Fruit fly (Drosophila melanogaster) whole organism, embryonic: ENCODE data around the gene CG5850.

ENCODE experiments used
- Aef1 ChIP-seq: fragments of 200-800 bp; sonication (Bioruptor generic); IDR thresholded peaks from 3 replicates; pipeline ENCODE4 v1.3.6; 2022; ENCODE audit warnings: missing biosample characterization, missing genetic modification characterization
- Atf-2 ChIP-seq: fragments of 200-800 bp; sonication (Bioruptor generic); optimal IDR thresholded peaks from 2 replicates; lab custom pipeline; 2016; ENCODE audit warnings: missing biosample characterization, missing genetic modification characterization
- Blimp-1 ChIP-seq: fragments of 200-800 bp; sonication (Bioruptor generic); optimal IDR thresholded peaks from 3 replicates; lab custom pipeline; 2018; ENCODE audit warnings: missing biosample characterization, missing genetic modification characterization, mild to moderate bottlenecking, moderate library complexity, missing genetic modification reagents
- CG12219 ChIP-seq: fragments of 200-800 bp; sonication (Bioruptor generic); optimal IDR thresholded peaks from 3 replicates; lab custom pipeline; 2018; ENCODE audit warnings: missing biosample characterization, mild to moderate bottlenecking, missing genetic modification characterization
- CG12769 ChIP-seq: fragments of 200-800 bp; sonication (Bioruptor generic); optimal IDR thresholded peaks from 2 replicates; lab custom pipeline; 2019; ENCODE audit warnings: missing biosample characterization, mild to moderate bottlenecking, missing genetic modification characterization, moderate library complexity
- CG13775 ChIP-seq: fragments of 200-800 bp; sonication (Bioruptor generic); optimal IDR thresholded peaks from 3 replicates; lab custom pipeline; 2017; ENCODE audit warnings: missing biosample characterization, mild to moderate bottlenecking, missing genetic modification characterization
- CG1529 ChIP-seq: fragments of 200-800 bp; sonication (Bioruptor generic); optimal IDR thresholded peaks from 3 replicates; lab custom pipeline; 2018; ENCODE audit warnings: missing biosample characterization, missing genetic modification characterization
- CG33557 ChIP-seq: fragments of 200-800 bp; sonication (Bioruptor generic); optimal IDR thresholded peaks from 2 replicates; lab custom pipeline; 2019; ENCODE audit warnings: missing biosample characterization, mild to moderate bottlenecking, missing genetic modification characterization, moderate library complexity
- CG4707 ChIP-seq: fragments of 200-800 bp; sonication (Bioruptor generic); optimal IDR thresholded peaks from 2 replicates; lab custom pipeline; 2018; ENCODE audit warnings: missing biosample characterization, mild to moderate bottlenecking, missing genetic modification characterization, moderate library complexity
- CG6813 ChIP-seq: fragments of 200-800 bp; sonication (Bioruptor generic); optimal IDR thresholded peaks from 2 replicates; lab custom pipeline; 2017; ENCODE audit warnings: missing biosample characterization, missing genetic modification characterization, mild to moderate bottlenecking, moderate library complexity, missing genetic modification reagents
- CG7963 ChIP-seq: fragments of 200-800 bp; sonication (Bioruptor generic); IDR thresholded peaks from 3 replicates; pipeline ENCODE4 v1.3.6; 2022; ENCODE audit warnings: missing biosample characterization, missing genetic modification characterization; ENCODE audit not compliant: partially characterized antibody
- CG9437 ChIP-seq: fragments of 200-800 bp; sonication (Bioruptor generic); optimal IDR thresholded peaks from 2 replicates; lab custom pipeline; 2018; ENCODE audit warnings: missing biosample characterization, mild to moderate bottlenecking, missing genetic modification characterization
- CTCF ChIP-seq: fragments of 200-800 bp; sonication (Bioruptor generic); optimal IDR thresholded peaks from 2 replicates; lab custom pipeline; 2017; ENCODE audit warnings: missing biosample characterization, mild to moderate bottlenecking, missing genetic modification characterization, moderate library complexity
- Chrac-16 ChIP-seq: fragments of 200-800 bp; sonication (Bioruptor generic); optimal IDR thresholded peaks from 3 replicates; lab custom pipeline; 2016; ENCODE audit warnings: missing biosample characterization, missing genetic modification characterization
- Dfd ChIP-seq, 2 experiments: fragments of >200 bp; optimal IDR thresholded peaks; 2 replicates each; lab custom pipeline; 2017; ENCODE audit warnings: missing biosample characterization in 2 of 2, missing genetic modification characterization in 2 of 2
- HmgZ ChIP-seq: fragments of 200-800 bp; sonication (Bioruptor generic); optimal IDR thresholded peaks from 2 replicates; lab custom pipeline; 2018; ENCODE audit warnings: missing biosample characterization, mild to moderate bottlenecking, missing genetic modification characterization
- Lim3 ChIP-seq: fragments of 200-800 bp; sonication (Bioruptor generic); IDR thresholded peaks from 2 replicates; pipeline ENCODE4 v1.3.6; 2022; ENCODE audit warnings: missing biosample characterization, missing genetic modification characterization
- Neu2 ChIP-seq: fragments of 200-800 bp; sonication (Bioruptor generic); optimal IDR thresholded peaks from 3 replicates; lab custom pipeline; 2016; ENCODE audit warnings: missing biosample characterization, missing genetic modification characterization, borderline replicate concordance
- NfI ChIP-seq: fragments of 200-800 bp; sonication (Bioruptor generic); optimal IDR thresholded peaks from 3 replicates; lab custom pipeline; 2018; ENCODE audit warnings: missing biosample characterization, mild to moderate bottlenecking, missing genetic modification characterization, moderate library complexity
- Trl ChIP-seq, 3 experiments: fragments of >200 bp in 2 of 3; fragments of 200-800 bp in 1 of 3; sonication (Bioruptor generic) in 1 of 3; optimal IDR thresholded peaks; 2 replicates in 1 of 3; 3 replicates in 2 of 3; lab custom pipeline; 2016 to 2017; ENCODE audit warnings: missing biosample characterization in 1 of 3, missing genetic modification characterization in 1 of 3
- Xrp1 ChIP-seq: fragments of 200-800 bp; sonication (Bioruptor generic); IDR thresholded peaks from 2 replicates; pipeline ENCODE4 v1.3.6; 2022; ENCODE audit warnings: missing biosample characterization, missing genetic modification characterization
- ac ChIP-seq: fragments of 200-800 bp; sonication (Bioruptor generic); optimal IDR thresholded peaks from 3 replicates; lab custom pipeline; 2017; ENCODE audit warnings: missing biosample characterization, mild to moderate bottlenecking, missing genetic modification characterization
- cato ChIP-seq: fragments of 200-800 bp; sonication (Bioruptor generic); optimal IDR thresholded peaks from 2 replicates; lab custom pipeline; 2016; ENCODE audit warnings: missing biosample characterization, missing genetic modification characterization, borderline replicate concordance
- cwo ChIP-seq: fragments of 200-800 bp; sonication (Bioruptor generic); optimal IDR thresholded peaks from 3 replicates; lab custom pipeline; 2017; ENCODE audit warnings: missing biosample characterization, missing genetic modification characterization, mild to moderate bottlenecking, moderate library complexity, missing genetic modification reagents
- fd3F ChIP-seq: fragments of 200-800 bp; sonication (Bioruptor generic); optimal IDR thresholded peaks from 2 replicates; lab custom pipeline; 2018; ENCODE audit warnings: missing biosample characterization, mild to moderate bottlenecking, missing genetic modification characterization, moderate library complexity
- gfzf ChIP-seq: fragments of 200-800 bp; sonication (Bioruptor generic); optimal IDR thresholded peaks from 2 replicates; lab custom pipeline; 2016; ENCODE audit warnings: missing biosample characterization, mild to moderate bottlenecking, missing genetic modification characterization, moderate library complexity
- grn ChIP-seq: fragments of 200-800 bp; sonication (Bioruptor generic); optimal IDR thresholded peaks from 3 replicates; lab custom pipeline; 2017; ENCODE audit warnings: missing biosample characterization, missing genetic modification characterization
- h ChIP-seq: fragments of >200 bp; optimal IDR thresholded peaks from 2 replicates; lab custom pipeline; 2017
- jing ChIP-seq: fragments of 200-800 bp; sonication (Bioruptor generic); optimal IDR thresholded peaks from 2 replicates; lab custom pipeline; 2018; ENCODE audit warnings: missing biosample characterization, mild to moderate bottlenecking, missing genetic modification characterization
- kah ChIP-seq: fragments of 200-800 bp; sonication (Bioruptor generic); optimal IDR thresholded peaks from 2 replicates; lab custom pipeline; 2018; ENCODE audit warnings: missing biosample characterization, mild to moderate bottlenecking, missing genetic modification characterization
- knrl ChIP-seq: fragments of 200-800 bp; sonication (Bioruptor generic); IDR thresholded peaks from 3 replicates; pipeline ENCODE4 v1.3.6; 2022; ENCODE audit warnings: missing biosample characterization, missing genetic modification characterization; ENCODE audit not compliant: partially characterized antibody
- lola ChIP-seq, 3 experiments: fragments of >200 bp in 2 of 3; fragments of 200-800 bp in 1 of 3; sonication (Bioruptor generic) in 1 of 3; optimal IDR thresholded peaks; 2 replicates each; lab custom pipeline; 2017 to 2019; ENCODE audit warnings: missing biosample characterization in 3 of 3, missing genetic modification characterization in 3 of 3, mild to moderate bottlenecking in 1 of 3, moderate library complexity in 1 of 3
- org-1 ChIP-seq: fragments of 200-800 bp; sonication (Bioruptor generic); optimal IDR thresholded peaks from 2 replicates; lab custom pipeline; 2017; ENCODE audit warnings: missing biosample characterization, missing genetic modification characterization
- otp ChIP-seq: fragments of 200-800 bp; sonication (Bioruptor generic); IDR thresholded peaks from 3 replicates; pipeline ENCODE4, ENCODE4 v1.3.6; 2022; ENCODE audit warnings: missing biosample characterization, missing genetic modification characterization
- pan ChIP-seq, 4 experiments: fragments of >200 bp in 3 of 4; fragments of 200-800 bp in 1 of 4; sonication (Bioruptor generic) in 1 of 4; optimal IDR thresholded peaks in 3 of 4; IDR thresholded peaks in 1 of 4; 2 replicates each; pipeline versions ENCODE4 v1.3.6 to Lab custom; 2017 to 2022; ENCODE audit warnings: missing biosample characterization in 2 of 4, missing genetic modification characterization in 2 of 4, mixed read lengths in 1 of 4
- phol ChIP-seq: fragments of 200-800 bp; sonication (Bioruptor generic); optimal IDR thresholded peaks from 3 replicates; lab custom pipeline; 2018; ENCODE audit warnings: missing biosample characterization, mild to moderate bottlenecking, missing genetic modification characterization, moderate library complexity
- pnt ChIP-seq: fragments of 200-800 bp; sonication (Bioruptor generic); optimal IDR thresholded peaks from 3 replicates; lab custom pipeline; 2016; ENCODE audit warnings: missing biosample characterization, missing genetic modification characterization
- pum ChIP-seq: fragments of 200-800 bp; sonication (Bioruptor generic); optimal IDR thresholded peaks from 2 replicates; lab custom pipeline; 2016; ENCODE audit warnings: missing biosample characterization, missing genetic modification characterization
- ro ChIP-seq: fragments of 200-800 bp; sonication (Bioruptor generic); IDR thresholded peaks from 2 replicates; pipeline ENCODE4 v1.3.6; 2022; ENCODE audit warnings: missing biosample characterization, missing genetic modification characterization
- schlank ChIP-seq: fragments of 200-800 bp; sonication (Bioruptor generic); optimal IDR thresholded peaks from 2 replicates; lab custom pipeline; 2018; ENCODE audit warnings: missing biosample characterization, mild to moderate bottlenecking, missing genetic modification characterization
- slp2 ChIP-seq: fragments of 200-800 bp; sonication (Bioruptor generic); optimal IDR thresholded peaks from 2 replicates; lab custom pipeline; 2016; ENCODE audit warnings: missing biosample characterization, missing genetic modification characterization
- sr ChIP-seq: fragments of 200-800 bp; sonication (Bioruptor generic); IDR thresholded peaks from 3 replicates; pipeline ENCODE4 v1.3.6; 2022; ENCODE audit warnings: missing biosample characterization, missing genetic modification characterization
- stwl ChIP-seq: fragments of 200-800 bp; sonication (Bioruptor generic); optimal IDR thresholded peaks from 3 replicates; lab custom pipeline; 2018; ENCODE audit warnings: missing biosample characterization, mild to moderate bottlenecking, missing genetic modification characterization, moderate library complexity
- tap ChIP-seq: fragments of 200-800 bp; optimal IDR thresholded peaks from 3 replicates; lab custom pipeline; 2019; ENCODE audit warnings: missing biosample characterization, mild to moderate bottlenecking, missing genetic modification characterization, moderate library complexity
- toy ChIP-seq: fragments of 200-800 bp; sonication (Bioruptor generic); IDR thresholded peaks from 2 replicates; pipeline ENCODE4 v1.3.6; 2022; ENCODE audit warnings: missing biosample characterization, missing genetic modification characterization
- vfl ChIP-seq: fragments of 200-800 bp; sonication (Bioruptor generic); optimal IDR thresholded peaks from 2 replicates; lab custom pipeline; 2016; ENCODE audit warnings: missing biosample characterization, missing genetic modification characterization
- zfh1 ChIP-seq: fragments of 200-800 bp; sonication (Bioruptor generic); IDR thresholded peaks from 3 replicates; pipeline ENCODE4 v1.3.6; 2022; ENCODE audit warnings: missing biosample characterization, missing genetic modification characterization

The CG5850 gene

dm6 chr2L:10009800-10010658 is 46.3 kb upstream of the CG5850 start (continued):
- peak; percentile 94 for TF ChIP-seq jing
- peak; percentile 88 for TF ChIP-seq cato (GFP tag; lab: Kevin White, UChicago)
- TF ChIP-seq Dfd (GFP tag; optimal IDR thresholded peaks at IDR 0.05; lab: Kevin White, UChicago), result no peak
- peak; percentile 92 for TF ChIP-seq CG13775 (GFP tag; lab: Kevin White, UChicago)
- peak; percentile 98 for TF ChIP-seq pnt (GFP tag; lab: Kevin White, UChicago)
- TF ChIP-seq h, result no peak
- TF ChIP-seq sr (GFP tag; lab: Robert Waterston, UW), result peak; percentile 92
- TF ChIP-seq ro (GFP tag; lab: Robert Waterston, UW), result peak; percentile 91
- peak; percentile 79 for TF ChIP-seq ac
- TF ChIP-seq CTCF (GFP tag; lab: Kevin White, UChicago), result peak; percentile 49
- peak; percentile 98 for TF ChIP-seq HmgZ
- peak; percentile 96 for TF ChIP-seq fd3F (GFP tag; lab: Kevin White, UChicago)
- peak; percentile 94 for TF ChIP-seq CG33557 (GFP tag; lab: Kevin White, UChicago)
- TF ChIP-seq CG4707, result peak; percentile 88
- TF ChIP-seq CG12769 (tag; lab: Kevin White, UChicago), result peak; percentile 99
- peak; percentile 34 for TF ChIP-seq stwl (tag; lab: Kevin White, UChicago)
- no peak for TF ChIP-seq CG7963
- TF ChIP-seq schlank (tag; lab: Kevin White, UChicago), result peak; percentile 98
- peak; percentile 95 for TF ChIP-seq org-1 (GFP tag; lab: Kevin White, UChicago)
- TF ChIP-seq Chrac-16 (GFP tag; lab: Kevin White, UChicago), result peak; percentile 98
- TF ChIP-seq cwo (GFP tag; lab: Kevin White, UChicago), result peak; percentile 94
- TF ChIP-seq CG1529 (GFP tag; lab: Kevin White, UChicago), result peak; percentile 94
- peak; percentile 97 for TF ChIP-seq Aef1 (GFP tag; lab: Robert Waterston, UW)
- TF ChIP-seq Blimp-1, result peak; percentile 93
- peak; percentile 97 for TF ChIP-seq vfl (GFP tag; lab: Kevin White, UChicago)
- TF ChIP-seq CG6813, result peak; percentile 97
- peak; percentile 97 for TF ChIP-seq NfI (GFP tag; lab: Kevin White, UChicago)
- peak; percentile 97 for TF ChIP-seq pum (GFP tag; lab: Kevin White, UChicago)
- TF ChIP-seq lola (GFP tag; optimal IDR thresholded peaks at IDR 0.05; lab: Kevin White, UChicago), result peak in 1 of 3 experiments; percentile 90
- TF ChIP-seq knrl (GFP tag; lab: Robert Waterston, UW), result no peak
- TF ChIP-seq tap (tag; lab: Kevin White, UChicago), result peak; percentile 93
- peak; percentile 98 for TF ChIP-seq zfh1 (GFP tag; lab: Robert Waterston, UW)
- peak; percentile 90 for TF ChIP-seq phol (tag; lab: Kevin White, UChicago)
- peak; percentile 84 for TF ChIP-seq kah
- TF ChIP-seq slp2 (GFP tag; lab: Kevin White, UChicago), result peak; percentile 96
- TF ChIP-seq gfzf, result peak; percentile 16
- peak; percentile 80 for TF ChIP-seq Neu2 (GFP tag; lab: Kevin White, UChicago)
- TF ChIP-seq grn (GFP tag; lab: Kevin White, UChicago), result peak; percentile 78
- peak; percentile 97 for TF ChIP-seq Atf-2 (GFP tag; lab: Kevin White, UChicago)
- TF ChIP-seq Lim3 (GFP tag; lab: Robert Waterston, UW), result peak; percentile 84
- no peak for TF ChIP-seq pan (optimal IDR thresholded peaks at IDR 0.05; lab: Kevin White, UChicago)
- peak in 1 of 2 experiments; percentile 98 for TF ChIP-seq pan (GFP tag; optimal IDR thresholded peaks at IDR 0.05 in 1 of 2, IDR thresholded peaks at IDR 0.05 in 1 of 2)
- peak; percentile 97 for TF ChIP-seq CG12219
- peak; percentile 98 for TF ChIP-seq otp (GFP tag; lab: Robert Waterston, UW)
- TF ChIP-seq Trl (optimal IDR thresholded peaks at IDR 0.05; lab: Kevin White, UChicago), result peak; percentile 59 to 76
- peak; percentile 98 for TF ChIP-seq Trl (GFP tag; optimal IDR thresholded peaks at IDR 0.05; lab: Kevin White, UChicago)
- TF ChIP-seq CG9437 (GFP tag; lab: Kevin White, UChicago), result peak; percentile 75
- peak; percentile 95 for TF ChIP-seq toy
- TF ChIP-seq Xrp1 (GFP tag; lab: Robert Waterston, UW), result peak; percentile 98
